Fruit fly (Drosophila melanogaster): Measurements from ENCODE around the gene tup.

dm6 chr2L:18867815-18868214 is 13.2 kb downstream of the tup start:
- TF ChIP-seq ttk (optimal IDR thresholded peaks at IDR 0.05) (no peak), insv (optimal IDR thresholded peaks at IDR 0.05) (no peak)
